Worm (Caenorhabditis elegans): Measurements from ENCODE around the gene Y5H2B.3.

DNA sequence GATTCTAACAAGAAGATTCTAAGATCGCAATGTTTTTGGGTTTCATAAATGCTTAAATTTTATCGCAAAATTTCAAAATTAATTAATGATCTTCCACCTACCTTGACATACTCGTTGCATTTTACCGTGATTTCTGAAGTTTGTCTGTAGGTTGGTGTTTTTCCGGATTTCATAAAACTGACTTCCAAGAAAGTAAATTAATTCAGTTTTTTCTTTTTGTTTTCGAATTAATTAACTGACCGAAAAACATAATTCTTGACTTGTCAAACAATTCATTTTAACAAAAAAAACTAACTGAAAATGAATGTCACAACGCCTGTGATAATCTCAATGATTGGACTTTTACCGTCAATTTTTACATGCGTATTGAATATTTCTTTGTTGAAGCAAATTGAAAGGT is 6.4 kb upstream of the Y5H2B.3 start, which contains the start of gene srbc-16:
- TF ChIP-seq pqm-1 (tag; optimal IDR thresholded peaks at IDR 0.05) = no peak
- no peak for TF ChIP-seq snpc-4 (tag; optimal IDR thresholded peaks at IDR 0.05)
- TF ChIP-seq unc-86 (tag; optimal IDR thresholded peaks at IDR 0.05) = no peak
- TF ChIP-seq lsy-2 (tag; optimal IDR thresholded peaks at IDR 0.05) = no peak
- TF ChIP-seq fkh-10 (GFP tag; optimal IDR thresholded peaks at IDR 0.05) = no peak
- no peak for TF ChIP-seq elt-3 (tag; optimal IDR thresholded peaks at IDR 0.05)

All from whole organism, L1 larva.